Worm (Caenorhabditis elegans) whole organism, L1 larva: ENCODE data around the gene rfc-1.

Source experiments
- aha-1 ChIP-seq: fragments of 150-350 bp; optimal IDR thresholded peaks from 2 replicates; lab custom pipeline; 2014; ENCODE audit warnings: missing biosample characterization, missing genetic modification characterization
- efl-1 ChIP-seq, 4 experiments: fragments of 150-350 bp; optimal IDR thresholded peaks in 3 of 4; peaks in 1 of 4; 1 replicate in 1 of 4; 2 replicates in 3 of 4; lab custom pipeline; 2014; ENCODE audit warnings: missing biosample characterization in 2 of 4, missing genetic modification characterization in 2 of 4, missing genetic modification reagents in 2 of 4
- elt-2 ChIP-seq: sonication (generic microtip); optimal IDR thresholded peaks from 2 replicates; lab custom pipeline; 2016; ENCODE audit warnings: missing genetic modification characterization, mild to moderate bottlenecking, inconsistent platforms, missing compliant biosample characterization, missing genetic modification reagents
- lin-35 ChIP-seq, 2 experiments: fragments of 150-350 bp; optimal IDR thresholded peaks; 2 replicates each; lab custom pipeline; 2014; ENCODE audit warnings: missing biosample characterization in 2 of 2, missing genetic modification characterization in 2 of 2, missing genetic modification reagents in 2 of 2
- mdl-1 ChIP-seq, 2 experiments: fragments of 150-350 bp; optimal IDR thresholded peaks; 2 replicates each; lab custom pipeline; 2014 to 2017; ENCODE audit warnings: missing biosample characterization in 2 of 2, missing genetic modification characterization in 2 of 2, inconsistent platforms in 1 of 2
- nhr-237 ChIP-seq: fragments of 150-350 bp; optimal IDR thresholded peaks from 2 replicates; lab custom pipeline; 2014; ENCODE audit warnings: missing biosample characterization, missing genetic modification characterization
- nhr-28 ChIP-seq: fragments of 150-350 bp; optimal IDR thresholded peaks from 2 replicates; lab custom pipeline; 2014; ENCODE audit warnings: missing biosample characterization, missing genetic modification characterization
- tbx-2 ChIP-seq: sonication (generic microtip); optimal IDR thresholded peaks from 2 replicates; lab custom pipeline; 2016; ENCODE audit warnings: missing genetic modification characterization, missing compliant biosample characterization

DNA sequence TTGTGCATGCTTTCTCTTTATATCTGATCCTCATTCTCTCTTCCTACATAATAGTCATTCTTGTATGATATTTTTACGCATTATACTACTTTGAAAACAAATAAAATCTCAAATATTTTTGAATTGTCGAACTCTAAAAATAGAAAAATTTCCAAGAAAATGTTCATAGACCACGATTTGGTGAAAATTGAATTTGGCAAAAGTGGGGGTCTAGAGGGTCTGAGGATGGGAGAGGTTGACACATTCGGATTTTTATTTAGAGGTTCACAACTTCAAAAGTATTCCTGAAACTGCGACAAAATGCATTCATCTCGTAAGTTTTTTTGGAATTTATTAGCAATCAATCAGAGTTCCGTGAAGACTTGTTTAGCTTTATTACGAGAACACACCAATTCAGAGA, 45.8 kb downstream of the rfc-1 start, which contains the start of gene glb-22:
- TF ChIP-seq lin-35 (GFP tag; optimal IDR thresholded peaks at IDR 0.05; lab: Kevin White, UChicago): no peak
- no peak for TF ChIP-seq efl-1 (optimal IDR thresholded peaks at IDR 0.05; lab: Kevin White, UChicago)
- TF ChIP-seq efl-1 (GFP tag; optimal IDR thresholded peaks at IDR 0.05 in 1 of 2; lab: Kevin White, UChicago): no peak
- no peak for TF ChIP-seq nhr-28 (tag; lab: Kevin White, UChicago)
- no peak for TF ChIP-seq aha-1 (tag; lab: Kevin White, UChicago)
- no peak for TF ChIP-seq elt-2 (tag; lab: Kevin White, UChicago)
- no peak for TF ChIP-seq tbx-2 (tag; lab: Kevin White, UChicago)
- TF ChIP-seq mdl-1 (tag; optimal IDR thresholded peaks at IDR 0.05; lab: Kevin White, UChicago): no peak
- no peak for TF ChIP-seq nhr-237 (tag; lab: Kevin White, UChicago)
